Fruit fly (Drosophila melanogaster): ENCODE data around the gene Pex14.

DNA sequence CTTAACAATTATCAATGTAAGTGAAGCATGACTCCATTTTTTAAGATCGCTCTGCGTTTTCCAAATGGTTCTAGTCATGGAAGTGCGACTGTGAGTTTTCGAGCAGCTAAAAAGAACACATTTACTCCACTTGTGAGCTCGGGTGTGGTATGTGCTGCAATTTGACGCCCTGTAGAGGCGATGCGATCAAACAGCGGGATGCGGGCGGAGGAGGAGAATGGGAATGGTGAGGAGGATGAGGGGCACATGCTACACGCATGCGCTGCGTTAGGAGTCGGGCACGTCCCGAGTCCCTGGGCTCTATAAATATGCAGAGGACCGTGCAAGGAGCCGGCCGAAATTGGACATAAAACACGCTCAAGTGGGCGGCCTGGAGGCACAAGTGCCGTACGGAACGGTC lies 10.7 kb downstream of the Pex14 start:
- TF ChIP-seq psq (optimal IDR thresholded peaks at IDR 0.05) (no peak), ttk (optimal IDR thresholded peaks at IDR 0.05) (no peak), Sin3A (optimal IDR thresholded peaks at IDR 0.05) (no peak), Myc (optimal IDR thresholded peaks at IDR 0.05) (no peak), insv (optimal IDR thresholded peaks at IDR 0.05) (no peak)

All from Kc167 (cell line).